Fruit fly (Drosophila melanogaster): Measurements from ENCODE around the gene CG4842.

The CG4842 gene

dm6 chr3L:16380770-16381169 lies 12.6 kb downstream of the CG4842 start (continued):
- TF ChIP-seq CG3726 (GFP tag; IDR thresholded peaks at IDR 0.05), result no peak
- no peak for TF ChIP-seq CG4282 (GFP tag; optimal IDR thresholded peaks at IDR 0.05)
- no peak for TF ChIP-seq Sin3A (optimal IDR thresholded peaks at IDR 0.05)
- no peak; the same call in 1 of the 2 replicates for TF ChIP-seq Adf1 (GFP tag; IDR thresholded peaks at IDR 0.05)
- TF ChIP-seq eve (GFP tag; optimal IDR thresholded peaks at IDR 0.05), result no peak
- peak; percentile 46 for TF ChIP-seq CG11723 (GFP tag; optimal IDR thresholded peaks at IDR 0.05)
- TF ChIP-seq row (GFP tag; IDR thresholded peaks at IDR 0.05), result peak; percentile 92
- peak; percentile 58 for TF ChIP-seq CG8089 (GFP tag; optimal IDR thresholded peaks at IDR 0.05)
- TF ChIP-seq Poxn (GFP tag; IDR thresholded peaks at IDR 0.05), result peak; percentile 29; the same call in 1 of the 2 replicates
- 0 out of 2 replicates have a peak, but pooled peaks have one; percentile 36 for TF ChIP-seq Ada2b (GFP tag; IDR thresholded peaks at IDR 0.05)
- TF ChIP-seq CG8281 (tag; optimal IDR thresholded peaks at IDR 0.05), result peak; percentile 29
- TF ChIP-seq CG7987 (GFP tag; optimal IDR thresholded peaks at IDR 0.05), result no peak
- 0 out of 2 replicates have a peak, but pooled peaks have one; percentile 38 for TF ChIP-seq rib (GFP tag; IDR thresholded peaks at IDR 0.05)
- no peak for TF ChIP-seq slou (GFP tag; optimal IDR thresholded peaks at IDR 0.05)
- TF ChIP-seq CG17568 (GFP tag; optimal IDR thresholded peaks at IDR 0.05), result peak; percentile 29
- TF ChIP-seq CG13894 (tag; optimal IDR thresholded peaks at IDR 0.05), result peak; percentile 38
- no peak for TF ChIP-seq CG12236 (GFP tag; optimal IDR thresholded peaks at IDR 0.05)
- TF ChIP-seq Gug (GFP tag; IDR thresholded peaks at IDR 0.05), result peak; percentile 44; the same call in 2 of the 4 replicates
- peak; percentile 74 to 75 for TF ChIP-seq Pdp1 (GFP tag; optimal IDR thresholded peaks at IDR 0.05)
- no peak for TF ChIP-seq pfk (GFP tag; optimal IDR thresholded peaks at IDR 0.05)
- no peak for TF ChIP-seq ato (GFP tag; IDR thresholded peaks at IDR 0.05; ENCODE audit: partially characterized antibody)
- no peak for TF ChIP-seq CG8765 (GFP tag; IDR thresholded peaks at IDR 0.05)
- peak in 1 of 2 experiments; percentile 41 for TF ChIP-seq Hr78 (GFP tag; optimal IDR thresholded peaks at IDR 0.05)
- TF ChIP-seq gcm (GFP tag; optimal IDR thresholded peaks at IDR 0.05), result peak; percentile 59
- TF ChIP-seq CG2116 (GFP tag; optimal IDR thresholded peaks at IDR 0.05), result no peak
- peak; percentile 41 for TF ChIP-seq Atf3 (GFP tag; optimal IDR thresholded peaks at IDR 0.05)
- TF ChIP-seq CG14050 (GFP tag; IDR thresholded peaks at IDR 0.05), result no peak
- TF ChIP-seq ara (GFP tag; IDR thresholded peaks at IDR 0.05), result no peak
- no peak for TF ChIP-seq ATbp (GFP tag; optimal IDR thresholded peaks at IDR 0.05)
- TF ChIP-seq sim (GFP tag; IDR thresholded peaks at IDR 0.05), result 0 out of 2 replicates have a peak, but pooled peaks have one; percentile 41
- TF ChIP-seq CG6689 (GFP tag; IDR thresholded peaks at IDR 0.05), result peak; percentile 53; the same call in 1 of the 2 replicates
- 0 out of 2 replicates have a peak, but pooled peaks have one; percentile 44 for TF ChIP-seq ttk (GFP tag; IDR thresholded peaks at IDR 0.05)
- TF ChIP-seq ind (GFP tag; optimal IDR thresholded peaks at IDR 0.05), result peak; percentile 76
- TF ChIP-seq CG17361 (GFP tag; IDR thresholded peaks at IDR 0.05), result peak; percentile 64; the same call in 2 of the 3 replicates
- TF ChIP-seq pb (GFP tag; optimal IDR thresholded peaks at IDR 0.05), result peak; percentile 4
- TF ChIP-seq Dek (tag; optimal IDR thresholded peaks at IDR 0.05), result peak; percentile 74
- no peak for TF ChIP-seq exex (tag; optimal IDR thresholded peaks at IDR 0.05)
- no peak for TF ChIP-seq onecut (GFP tag; IDR thresholded peaks at IDR 0.05)
- peak; percentile 48 for TF ChIP-seq CG1233 (GFP tag; optimal IDR thresholded peaks at IDR 0.05)
- no peak for TF ChIP-seq sna (GFP tag; IDR thresholded peaks at IDR 0.05; ENCODE audit: partially characterized antibody)
- no peak for TF ChIP-seq TFAM (GFP tag; optimal IDR thresholded peaks at IDR 0.05)
- TF ChIP-seq CG9215 (GFP tag; IDR thresholded peaks at IDR 0.05), result no peak; the same call in 1 of the 2 replicates
- peak; percentile 34 for TF ChIP-seq CG1529 (GFP tag; optimal IDR thresholded peaks at IDR 0.05)
- peak; percentile 28 for TF ChIP-seq eyg (GFP tag; optimal IDR thresholded peaks at IDR 0.05)
- no peak for TF ChIP-seq CG13287 (GFP tag; IDR thresholded peaks at IDR 0.05; ENCODE audit: partially characterized antibody)
- TF ChIP-seq D19A (tag; optimal IDR thresholded peaks at IDR 0.05), result peak; percentile 60
- TF ChIP-seq Myb (GFP tag; optimal IDR thresholded peaks at IDR 0.05), result no peak
- peak; percentile 46 for TF ChIP-seq maf-S (GFP tag; optimal IDR thresholded peaks at IDR 0.05)
- TF ChIP-seq repo (GFP tag; optimal IDR thresholded peaks at IDR 0.05), result no peak
- peak; percentile 49 for TF ChIP-seq CG12299 (tag; optimal IDR thresholded peaks at IDR 0.05)
- TF ChIP-seq CG8924 (tag; optimal IDR thresholded peaks at IDR 0.05), result peak; percentile 71

Measured in whole organism, embryonic.